Fruit fly (Drosophila melanogaster) whole organism, embryonic: Measurements from ENCODE around the gene Vsp37A.

Source experiments
- Atf3 ChIP-seq: fragments of 200-800 bp; sonication (Bioruptor generic); optimal IDR thresholded peaks from 3 replicates; lab custom pipeline; 2016; ENCODE audit warnings: missing biosample characterization, missing genetic modification characterization
- Blimp-1 ChIP-seq: fragments of 200-800 bp; sonication (Bioruptor generic); optimal IDR thresholded peaks from 3 replicates; lab custom pipeline; 2018; ENCODE audit warnings: missing biosample characterization, missing genetic modification characterization, mild to moderate bottlenecking, moderate library complexity, missing genetic modification reagents
- CG1024 ChIP-seq: fragments of 200-800 bp; sonication (Bioruptor generic); IDR thresholded peaks from 2 replicates; pipeline ENCODE4 v1.3.6; 2022; ENCODE audit warnings: missing biosample characterization, missing genetic modification characterization
- CG11504 ChIP-seq: fragments of 200-800 bp; sonication (Bioruptor generic); optimal IDR thresholded peaks from 3 replicates; lab custom pipeline; 2019; ENCODE audit warnings: missing biosample characterization, mild to moderate bottlenecking, missing genetic modification characterization, moderate library complexity
- CG13775 ChIP-seq: fragments of 200-800 bp; sonication (Bioruptor generic); optimal IDR thresholded peaks from 3 replicates; lab custom pipeline; 2017; ENCODE audit warnings: missing biosample characterization, mild to moderate bottlenecking, missing genetic modification characterization
- CG14014 ChIP-seq: fragments of 200-800 bp; sonication (Bioruptor generic); IDR thresholded peaks from 2 replicates; pipeline ENCODE4 v1.3.6; 2022; ENCODE audit warnings: missing biosample characterization, missing genetic modification characterization
- CG15011 ChIP-seq: fragments of 200-800 bp; sonication (Bioruptor generic); optimal IDR thresholded peaks from 3 replicates; lab custom pipeline; 2018; ENCODE audit warnings: missing biosample characterization, mild to moderate bottlenecking, missing genetic modification characterization
- CG1792 ChIP-seq: fragments of 200-800 bp; sonication (Bioruptor generic); optimal IDR thresholded peaks from 2 replicates; lab custom pipeline; 2016; ENCODE audit warnings: missing biosample characterization, missing genetic modification characterization
- CG2120 ChIP-seq: fragments of 200-800 bp; sonication (Bioruptor generic); optimal IDR thresholded peaks from 3 replicates; lab custom pipeline; 2016; ENCODE audit warnings: missing biosample characterization, missing genetic modification characterization
- CG33213 ChIP-seq: fragments of 200-800 bp; sonication (Bioruptor generic); optimal IDR thresholded peaks from 3 replicates; lab custom pipeline; 2016; ENCODE audit warnings: missing biosample characterization, missing genetic modification characterization
- CG34376 ChIP-seq: fragments of 200-800 bp; sonication (Bioruptor generic); optimal IDR thresholded peaks from 2 replicates; lab custom pipeline; 2018; ENCODE audit warnings: missing biosample characterization, mild to moderate bottlenecking, missing genetic modification characterization
- CG4404 ChIP-seq: fragments of 200-800 bp; sonication (Bioruptor generic); IDR thresholded peaks from 2 replicates; pipeline ENCODE4 v1.3.6; 2022; ENCODE audit warnings: missing biosample characterization, missing genetic modification characterization
- CG5953 ChIP-seq: fragments of 200-800 bp; sonication (Bioruptor generic); IDR thresholded peaks from 2 replicates; pipeline ENCODE4 v1.3.6; 2022; ENCODE audit warnings: missing biosample characterization, missing genetic modification characterization
- CG7357 ChIP-seq: fragments of 200-800 bp; sonication (Bioruptor generic); IDR thresholded peaks from 3 replicates; pipeline ENCODE4 v1.3.6; 2022; ENCODE audit warnings: missing biosample characterization, missing genetic modification characterization
- CG7745 ChIP-seq: fragments of 200-800 bp; sonication (Bioruptor generic); optimal IDR thresholded peaks from 2 replicates; lab custom pipeline; 2018; ENCODE audit warnings: missing biosample characterization, mild to moderate bottlenecking, missing genetic modification characterization, moderate library complexity
- CG8388 ChIP-seq: fragments of 200-800 bp; sonication (Bioruptor generic); optimal IDR thresholded peaks from 2 replicates; lab custom pipeline; 2019; ENCODE audit warnings: missing biosample characterization, mild to moderate bottlenecking, missing genetic modification characterization, moderate library complexity
- CG9609 ChIP-seq: fragments of 200-800 bp; sonication (Bioruptor generic); optimal IDR thresholded peaks from 3 replicates; lab custom pipeline; 2016; ENCODE audit warnings: missing biosample characterization, missing genetic modification characterization
- CG9817 ChIP-seq: fragments of 200-800 bp; sonication (Bioruptor generic); optimal IDR thresholded peaks from 2 replicates; lab custom pipeline; 2018; ENCODE audit warnings: missing biosample characterization, mild to moderate bottlenecking, missing genetic modification characterization, moderate library complexity
- Dll ChIP-seq: fragments of 200-800 bp; sonication (Bioruptor generic); IDR thresholded peaks from 4 replicates; pipeline ENCODE4 v1.3.6; 2022; ENCODE audit warnings: missing biosample characterization, missing genetic modification characterization; ENCODE audit not compliant: partially characterized antibody
- Doc3 ChIP-seq: fragments of 200-800 bp; sonication (Bioruptor generic); IDR thresholded peaks from 3 replicates; pipeline ENCODE4 v1.3.6; 2022; ENCODE audit warnings: missing biosample characterization, missing genetic modification characterization; ENCODE audit not compliant: partially characterized antibody
- Dp ChIP-seq: fragments of 200-800 bp; sonication (Bioruptor generic); optimal IDR thresholded peaks from 2 replicates; lab custom pipeline; 2018; ENCODE audit warnings: missing biosample characterization, mild to moderate bottlenecking, missing genetic modification characterization, moderate library complexity
- Gsc ChIP-seq: fragments of 200-800 bp; sonication (Bioruptor generic); IDR thresholded peaks from 2 replicates; pipeline ENCODE4 v1.3.6; 2022; ENCODE audit warnings: missing biosample characterization, missing genetic modification characterization
- Lhr ChIP-seq: fragments of 200-800 bp; sonication (Bioruptor generic); optimal IDR thresholded peaks from 3 replicates; lab custom pipeline; 2017; ENCODE audit warnings: mild to moderate bottlenecking, missing biosample characterization, missing genetic modification reagents, missing genetic modification characterization
- MESR4 ChIP-seq: fragments of 200-800 bp; sonication (Bioruptor generic); optimal IDR thresholded peaks from 2 replicates; lab custom pipeline; 2018; ENCODE audit warnings: missing biosample characterization, mild to moderate bottlenecking, missing genetic modification characterization, moderate library complexity
- NK7.1 ChIP-seq: fragments of 200-800 bp; sonication (Bioruptor generic); optimal IDR thresholded peaks from 3 replicates; lab custom pipeline; 2016; ENCODE audit warnings: missing biosample characterization, missing genetic modification characterization
- Oaz ChIP-seq: fragments of 200-800 bp; sonication (Bioruptor generic); IDR thresholded peaks from 2 replicates; pipeline ENCODE4 v1.3.6; 2022; ENCODE audit warnings: missing biosample characterization, missing genetic modification characterization
- Optix ChIP-seq: fragments of 200-800 bp; sonication (Bioruptor generic); IDR thresholded peaks from 3 replicates; pipeline ENCODE4 v1.3.6; 2022; ENCODE audit warnings: missing biosample characterization, missing genetic modification characterization
- Pdp1 ChIP-seq, 2 experiments: fragments of 200-800 bp; sonication (Bioruptor generic); optimal IDR thresholded peaks; 3 replicates each; lab custom pipeline; 2016; ENCODE audit warnings: missing biosample characterization in 2 of 2, missing genetic modification characterization in 2 of 2, mild to moderate bottlenecking in 1 of 2, moderate library complexity in 1 of 2
- ac ChIP-seq: fragments of 200-800 bp; sonication (Bioruptor generic); optimal IDR thresholded peaks from 3 replicates; lab custom pipeline; 2017; ENCODE audit warnings: missing biosample characterization, mild to moderate bottlenecking, missing genetic modification characterization
- al ChIP-seq: fragments of 200-800 bp; sonication (Bioruptor generic); IDR thresholded peaks from 2 replicates; pipeline ENCODE4 v1.3.6; 2022; ENCODE audit warnings: missing biosample characterization, missing genetic modification characterization
- cato ChIP-seq: fragments of 200-800 bp; sonication (Bioruptor generic); optimal IDR thresholded peaks from 2 replicates; lab custom pipeline; 2016; ENCODE audit warnings: missing biosample characterization, missing genetic modification characterization, borderline replicate concordance
- chn ChIP-seq: fragments of 200-800 bp; sonication (Bioruptor generic); optimal IDR thresholded peaks from 2 replicates; lab custom pipeline; 2016; ENCODE audit warnings: missing biosample characterization, missing genetic modification characterization
- crol ChIP-seq: fragments of 200-800 bp; sonication (Bioruptor generic); IDR thresholded peaks from 2 replicates; pipeline ENCODE4 v1.3.6; 2022; ENCODE audit warnings: missing biosample characterization, missing genetic modification characterization
- ewg ChIP-seq: fragments of 200-800 bp; sonication (Bioruptor generic); optimal IDR thresholded peaks from 3 replicates; lab custom pipeline; 2017; ENCODE audit warnings: mild to moderate bottlenecking, missing biosample characterization, missing genetic modification reagents, missing genetic modification characterization
- lbe ChIP-seq: fragments of 200-800 bp; sonication (Bioruptor generic); optimal IDR thresholded peaks from 2 replicates; lab custom pipeline; 2016; ENCODE audit warnings: missing biosample characterization, mild to moderate bottlenecking, missing genetic modification characterization
- lmd ChIP-seq: fragments of 200-800 bp; sonication (Bioruptor generic); IDR thresholded peaks from 2 replicates; pipeline ENCODE4 v1.3.6; 2022; ENCODE audit warnings: missing biosample characterization, missing genetic modification characterization
- mirr ChIP-seq: fragments of 200-800 bp; sonication (Bioruptor generic); optimal IDR thresholded peaks from 3 replicates; lab custom pipeline; 2018; ENCODE audit warnings: missing biosample characterization, mild to moderate bottlenecking, missing genetic modification characterization
- nmo ChIP-seq: fragments of 200-800 bp; sonication (Bioruptor generic); optimal IDR thresholded peaks from 2 replicates; lab custom pipeline; 2018; ENCODE audit warnings: missing biosample characterization, mild to moderate bottlenecking, missing genetic modification characterization, moderate library complexity
- oc ChIP-seq: fragments of 200-800 bp; sonication (Bioruptor generic); optimal IDR thresholded peaks from 2 replicates; lab custom pipeline; 2018; ENCODE audit warnings: missing biosample characterization, mild to moderate bottlenecking, missing genetic modification characterization, moderate library complexity
- pan ChIP-seq, 4 experiments: fragments of >200 bp in 3 of 4; fragments of 200-800 bp in 1 of 4; sonication (Bioruptor generic) in 1 of 4; optimal IDR thresholded peaks in 3 of 4; IDR thresholded peaks in 1 of 4; 2 replicates each; pipeline versions ENCODE4 v1.3.6 to Lab custom; 2017 to 2022; ENCODE audit warnings: missing biosample characterization in 2 of 4, missing genetic modification characterization in 2 of 4, mixed read lengths in 1 of 4
- psq ChIP-seq: fragments of 200-800 bp; sonication (Bioruptor generic); optimal IDR thresholded peaks from 2 replicates; lab custom pipeline; 2017; ENCODE audit warnings: missing biosample characterization, missing genetic modification characterization
- sc ChIP-seq, 3 experiments: fragments of >200 bp in 2 of 3; fragments of 200-800 bp in 1 of 3; sonication (Bioruptor generic) in 1 of 3; optimal IDR thresholded peaks; 2 replicates in 2 of 3; 3 replicates in 1 of 3; lab custom pipeline; 2017; ENCODE audit warnings: mild to moderate bottlenecking in 1 of 3, missing biosample characterization in 1 of 3, missing genetic modification characterization in 1 of 3, missing genetic modification reagents in 1 of 3
- slbo ChIP-seq: fragments of 200-800 bp; sonication (Bioruptor generic); IDR thresholded peaks from 2 replicates; pipeline ENCODE4 v1.3.6; 2022; ENCODE audit warnings: missing biosample characterization, missing genetic modification characterization
- so ChIP-seq: fragments of 200-800 bp; sonication (Bioruptor generic); IDR thresholded peaks from 3 replicates; pipeline ENCODE4 v1.3.6; 2022; ENCODE audit warnings: missing biosample characterization, missing genetic modification characterization
- tna ChIP-seq: fragments of 200-800 bp; sonication (Bioruptor generic); IDR thresholded peaks from 2 replicates; pipeline ENCODE4 v1.3.6; 2022; ENCODE audit warnings: missing biosample characterization, missing genetic modification characterization; ENCODE audit not compliant: partially characterized antibody
- tup ChIP-seq: fragments of 200-800 bp; sonication (Bioruptor generic); optimal IDR thresholded peaks from 2 replicates; lab custom pipeline; 2016; ENCODE audit warnings: missing biosample characterization, mild to moderate bottlenecking, missing genetic modification characterization, moderate library complexity
- unpg ChIP-seq: fragments of 200-800 bp; sonication (Bioruptor generic); optimal IDR thresholded peaks from 3 replicates; lab custom pipeline; 2018; ENCODE audit warnings: missing biosample characterization, mild to moderate bottlenecking, missing genetic modification characterization, moderate library complexity
- yki ChIP-seq: fragments of >200 bp; optimal IDR thresholded peaks from 3 replicates; lab custom pipeline; 2018

Vsp37A gene

dm6 chrX:629239-629821 lies 8.0 kb downstream of the Vsp37A start, which contains the start of the genes RpL36 and Mybbp1A (continued):
- peak; percentile 73; the same call in 2 of the 3 replicates for TF ChIP-seq Doc3
- TF ChIP-seq Dp (GFP tag; lab: Kevin White, UChicago): peak; percentile 75
- peak; percentile 28 for TF ChIP-seq psq (GFP tag; lab: Kevin White, UChicago)
- TF ChIP-seq CG14014 (GFP tag; lab: Robert Waterston, UW): peak; percentile 69
- TF ChIP-seq yki (lab: Kevin White, UChicago): no peak
- peak; percentile 82 for TF ChIP-seq CG13775
- TF ChIP-seq CG15011 (GFP tag; lab: Kevin White, UChicago): peak; percentile 75
- peak; percentile 86 for TF ChIP-seq tna (GFP tag; lab: Robert Waterston, UW)
- TF ChIP-seq ewg (GFP tag; lab: Kevin White, UChicago): peak; percentile 84
- TF ChIP-seq CG5953: peak; percentile 58; the same call in 1 of the 2 replicates
- no peak for TF ChIP-seq CG7357 (GFP tag; lab: Robert Waterston, UW)
- peak; percentile 79 for TF ChIP-seq slbo (GFP tag; lab: Robert Waterston, UW)
- no peak for TF ChIP-seq tup
- peak; percentile 69 for TF ChIP-seq mirr (GFP tag; lab: Kevin White, UChicago)
- TF ChIP-seq ac (GFP tag; lab: Kevin White, UChicago): no peak
- peak; percentile 29; the same call in 1 of the 2 replicates for TF ChIP-seq CG1024 (GFP tag; lab: Robert Waterston, UW)
- peak; percentile 37 to 71 for TF ChIP-seq Pdp1 (GFP tag; optimal IDR thresholded peaks at IDR 0.05; lab: Kevin White, UChicago)
- TF ChIP-seq CG34376 (GFP tag; lab: Kevin White, UChicago): peak; percentile 84
- TF ChIP-seq so: peak; percentile 57; the same call in 1 of the 3 replicates
- peak; percentile 75 for TF ChIP-seq nmo
- TF ChIP-seq unpg: peak; percentile 66
- TF ChIP-seq Blimp-1: no peak
- peak; percentile 68 for TF ChIP-seq CG1792
- peak; percentile 38; the same call in 1 of the 2 replicates for TF ChIP-seq Oaz
- peak; percentile 72 for TF ChIP-seq CG9817 (tag; lab: Kevin White, UChicago)
- peak; percentile 90 for TF ChIP-seq Dll
- peak; percentile 39 for TF ChIP-seq cato
- peak; percentile 73 for TF ChIP-seq CG9609 (GFP tag; lab: Kevin White, UChicago)
- peak; percentile 31 for TF ChIP-seq CG4404 (GFP tag; lab: Robert Waterston, UW)
- TF ChIP-seq CG11504 (tag; lab: Kevin White, UChicago): no peak
- TF ChIP-seq CG2120: peak; percentile 70
- TF ChIP-seq lmd (GFP tag; lab: Robert Waterston, UW): peak; percentile 60
- TF ChIP-seq lbe (GFP tag; lab: Kevin White, UChicago): peak; percentile 17
- no peak for TF ChIP-seq al
- TF ChIP-seq Atf3 (GFP tag; lab: Kevin White, UChicago): peak; percentile 62
- no peak for TF ChIP-seq Gsc (GFP tag; lab: Robert Waterston, UW)
- TF ChIP-seq Lhr: peak; percentile 66
- no peak for TF ChIP-seq pan (optimal IDR thresholded peaks at IDR 0.05; lab: Kevin White, UChicago)
- TF ChIP-seq pan (GFP tag; optimal IDR thresholded peaks at IDR 0.05 in 1 of 2, IDR thresholded peaks at IDR 0.05 in 1 of 2): peak in 1 of 2 experiments; percentile 67
- peak; percentile 58; the same call in 2 of the 3 replicates for TF ChIP-seq Optix
- TF ChIP-seq crol (GFP tag; lab: Robert Waterston, UW): no peak
- peak; percentile 82 for TF ChIP-seq CG33213 (GFP tag; lab: Kevin White, UChicago)
- peak; percentile 98 for TF ChIP-seq MESR4 (GFP tag; lab: Kevin White, UChicago)
- peak; percentile 72 for TF ChIP-seq chn (GFP tag; lab: Kevin White, UChicago)
- peak; percentile 67 for TF ChIP-seq NK7.1 (GFP tag; lab: Kevin White, UChicago)
- TF ChIP-seq sc (optimal IDR thresholded peaks at IDR 0.05; lab: Kevin White, UChicago): no peak
- TF ChIP-seq sc (GFP tag; optimal IDR thresholded peaks at IDR 0.05; lab: Kevin White, UChicago): peak; percentile 57
- TF ChIP-seq CG7745 (tag; lab: Kevin White, UChicago): no peak
- TF ChIP-seq oc (tag; lab: Kevin White, UChicago): no peak
- TF ChIP-seq CG8388 (GFP tag; lab: Kevin White, UChicago): peak; percentile 53
